Fruit fly (Drosophila melanogaster): ENCODE results near the gene Cdk7.

Gene Cdk7

DNA sequence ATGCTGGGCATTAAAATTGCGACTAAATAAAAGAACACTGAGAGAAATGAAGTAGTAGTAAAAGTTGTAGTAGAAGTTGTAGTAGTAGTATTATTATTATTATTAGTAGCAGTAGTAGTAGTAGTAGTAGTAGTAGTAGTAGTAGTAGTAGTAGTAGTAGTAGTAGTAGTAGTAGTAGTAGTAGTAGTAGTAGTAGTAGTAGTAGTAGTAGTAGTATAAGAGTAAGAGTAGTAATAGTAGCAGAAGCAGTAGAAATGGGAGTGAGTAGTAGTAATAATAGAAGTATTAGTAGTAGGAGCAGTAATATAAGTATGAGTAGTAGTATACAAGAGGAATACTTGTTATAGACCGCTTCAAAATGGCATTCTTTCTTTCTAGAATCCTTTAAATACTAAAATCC lies 8.8 kb downstream of the Cdk7 start (continued):
- TF ChIP-seq CG10631 (GFP tag; optimal IDR thresholded peaks at IDR 0.05), result peak; percentile 19
- no peak for TF ChIP-seq fkh (GFP tag; optimal IDR thresholded peaks at IDR 0.05)
- no peak for TF ChIP-seq CG6854 (GFP tag; optimal IDR thresholded peaks at IDR 0.05)
- no peak for TF ChIP-seq CG8119 (GFP tag; IDR thresholded peaks at IDR 0.05)
- TF ChIP-seq CG31627 (GFP tag; optimal IDR thresholded peaks at IDR 0.05), result no peak
- no peak for TF ChIP-seq CG9139 (GFP tag; optimal IDR thresholded peaks at IDR 0.05)
- TF ChIP-seq CG32006 (GFP tag; optimal IDR thresholded peaks at IDR 0.05), result no peak
- no peak for TF ChIP-seq CG8319 (GFP tag; optimal IDR thresholded peaks at IDR 0.05)
- no peak for TF ChIP-seq Gug (GFP tag; IDR thresholded peaks at IDR 0.05)
- no peak for TF ChIP-seq CG15336 (GFP tag; IDR thresholded peaks at IDR 0.05)
- TF ChIP-seq CG8632 (GFP tag; optimal IDR thresholded peaks at IDR 0.05), result no peak
- no peak for TF ChIP-seq CG6792 (GFP tag; optimal IDR thresholded peaks at IDR 0.05)
- no peak for TF ChIP-seq vri (GFP tag; optimal IDR thresholded peaks at IDR 0.05)
- TF ChIP-seq Blimp-1 (GFP tag; optimal IDR thresholded peaks at IDR 0.05), result no peak
- TF ChIP-seq Hr39 (GFP tag; optimal IDR thresholded peaks at IDR 0.05), result peak; percentile 2
- TF ChIP-seq CG34406 (GFP tag; optimal IDR thresholded peaks at IDR 0.05), result no peak
- no peak for TF ChIP-seq Eip93F (GFP tag; optimal IDR thresholded peaks at IDR 0.05)
- no peak for TF ChIP-seq CG16779 (tag; optimal IDR thresholded peaks at IDR 0.05)
- TF ChIP-seq Ets96B (tag; optimal IDR thresholded peaks at IDR 0.05), result peak; percentile 13
- TF ChIP-seq CG6808 (GFP tag; optimal IDR thresholded peaks at IDR 0.05), result no peak
- no peak for TF ChIP-seq Ets21C (GFP tag; optimal IDR thresholded peaks at IDR 0.05)
- no peak for TF ChIP-seq CG7368 (GFP tag; optimal IDR thresholded peaks at IDR 0.05)
- no peak for TF ChIP-seq fd85E (GFP tag; optimal IDR thresholded peaks at IDR 0.05)
- no peak for TF ChIP-seq Hr38 (GFP tag; optimal IDR thresholded peaks at IDR 0.05)
- no peak for TF ChIP-seq Lpt (GFP tag; optimal IDR thresholded peaks at IDR 0.05)
- peak; percentile 85 for TF ChIP-seq Eip78C (GFP tag)
- peak; percentile 1 for TF ChIP-seq acj6 (GFP tag; optimal IDR thresholded peaks at IDR 0.05)
- no peak for TF ChIP-seq CG1621 (tag; optimal IDR thresholded peaks at IDR 0.05)
- no peak for TF ChIP-seq CG4318 (GFP tag; optimal IDR thresholded peaks at IDR 0.05)
- TF ChIP-seq achi (GFP tag; optimal IDR thresholded peaks at IDR 0.05), result no peak
- no peak for TF ChIP-seq cyc (GFP tag; optimal IDR thresholded peaks at IDR 0.05)

DNA sequence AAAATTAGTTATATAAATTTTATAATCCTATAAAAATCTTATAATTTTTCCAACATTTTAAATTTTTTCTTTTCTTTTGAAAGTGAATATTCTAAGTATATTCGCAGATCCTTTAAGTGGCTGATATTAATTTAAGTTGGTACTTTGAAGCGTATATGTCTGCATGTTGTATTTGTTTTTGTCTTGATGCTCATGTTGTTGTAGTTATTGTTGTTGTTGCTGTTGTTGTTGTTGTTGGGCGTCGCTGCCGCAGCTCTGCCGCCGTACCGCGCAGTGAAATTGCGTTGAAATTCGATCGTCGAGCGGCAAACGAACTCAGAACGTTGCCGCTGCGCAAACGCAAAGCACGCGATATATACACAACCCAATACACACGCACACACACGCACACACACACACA lies 13.0 kb downstream of the Cdk7 start, which contains the start of gene CG42749:
Gene CG42749 (plus strand): TSS at position 301 of the 400 bp plus-strand sequence.
- TF ChIP-seq CG3919 (GFP tag; optimal IDR thresholded peaks at IDR 0.05) (no peak), CG11294 (GFP tag; IDR thresholded peaks at IDR 0.05) (no peak), CG16779 (tag; optimal IDR thresholded peaks at IDR 0.05) (no peak), CG3032 (tag; optimal IDR thresholded peaks at IDR 0.05) (no peak), CG8319 (GFP tag; optimal IDR thresholded peaks at IDR 0.05) (no peak), vri (GFP tag; optimal IDR thresholded peaks at IDR 0.05) (no peak), CG8632 (GFP tag; optimal IDR thresholded peaks at IDR 0.05) (no peak), CG10631 (GFP tag; optimal IDR thresholded peaks at IDR 0.05) (no peak), Blimp-1 (GFP tag; optimal IDR thresholded peaks at IDR 0.05) (no peak), fkh (GFP tag; optimal IDR thresholded peaks at IDR 0.05) (no peak), CG7368 (GFP tag; optimal IDR thresholded peaks at IDR 0.05) (no peak), CG11762 (GFP tag; optimal IDR thresholded peaks at IDR 0.05; ENCODE audit: insufficient read depth) (no peak), cyc (GFP tag; optimal IDR thresholded peaks at IDR 0.05) (no peak), topi (GFP tag; optimal IDR thresholded peaks at IDR 0.05) (no peak), Gug (GFP tag; IDR thresholded peaks at IDR 0.05) (no peak), fd59A (GFP tag; optimal IDR thresholded peaks at IDR 0.05) (no peak)

DNA sequence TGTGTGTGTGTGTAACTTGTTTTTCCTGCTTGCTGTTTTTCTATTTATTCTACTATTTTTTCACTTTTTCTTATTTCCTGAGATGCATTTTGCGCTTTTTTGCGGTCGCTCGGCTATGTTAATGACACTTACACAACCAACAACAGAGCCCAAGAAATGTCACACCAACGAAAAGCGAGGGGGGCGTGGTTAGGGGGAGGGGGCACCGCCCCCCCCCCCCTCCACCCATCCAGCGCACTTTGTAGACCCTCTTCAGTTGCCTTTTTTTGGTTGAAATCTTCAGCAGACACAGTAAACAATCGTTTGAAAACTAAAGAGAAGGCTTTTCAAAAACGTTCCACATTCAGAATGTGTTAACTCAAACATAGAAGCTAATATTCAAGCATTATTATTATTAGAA lies 15.6 kb downstream of the Cdk7 start:
- TF ChIP-seq CG4318 (GFP tag; optimal IDR thresholded peaks at IDR 0.05) (no peak), CG32006 (GFP tag; optimal IDR thresholded peaks at IDR 0.05) (no peak), CG8119 (GFP tag; IDR thresholded peaks at IDR 0.05) (no peak), Sox15 (GFP tag; optimal IDR thresholded peaks at IDR 0.05) (no peak), Ets96B (tag; optimal IDR thresholded peaks at IDR 0.05) (no peak), CG7368 (GFP tag; optimal IDR thresholded peaks at IDR 0.05) (no peak), CG15336 (GFP tag; IDR thresholded peaks at IDR 0.05) (no peak), eg (GFP tag; IDR thresholded peaks at IDR 0.05) (no peak)

Data from whole organism, prepupa.